Worm (Caenorhabditis elegans): ENCODE data around the gene R07E4.1.

ce11 chrX:5923672-5924071 lies 35.2 kb upstream of the R07E4.1 start:
- TF ChIP-seq lin-13 (GFP tag; optimal IDR thresholded peaks at IDR 0.05) (no peak), ceh-28 (tag; optimal IDR thresholded peaks at IDR 0.05) (no peak), zfp-3 (GFP tag; conservative IDR thresholded peaks at IDR 0.05) (no peak), dve-1 (tag; optimal IDR thresholded peaks at IDR 0.05; ENCODE audit: insufficient read depth) (no peak), unc-62 (GFP tag; optimal IDR thresholded peaks at IDR 0.05 in 1 of 2) (no peak), unc-62 (tag; optimal IDR thresholded peaks at IDR 0.05) (no peak), ama-1 (optimal IDR thresholded peaks at IDR 0.05) (no peak), lin-15B (tag; optimal IDR thresholded peaks at IDR 0.05) (no peak), ceh-82 (tag; optimal IDR thresholded peaks at IDR 0.05) (no peak), F44E2.7 (GFP tag; IDR thresholded peaks at IDR 0.05) (no peak), ctbp-1 (GFP tag; IDR thresholded peaks at IDR 0.05) (no peak), nhr-11 (tag; optimal IDR thresholded peaks at IDR 0.05) (no peak), skn-1 (tag; optimal IDR thresholded peaks at IDR 0.05) (no peak), ces-1 (GFP tag; optimal IDR thresholded peaks at IDR 0.05) (no peak)

Measured in whole organism, L4 larva.